Fruit fly (Drosophila melanogaster) whole organism, wandering third instar larva: ENCODE data around the gene CG4408.

Experiments
- CG32264 ChIP-seq: fragments of 200-800 bp; sonication (Bioruptor generic); optimal IDR thresholded peaks from 2 replicates; lab custom pipeline; 2016; ENCODE audit warnings: missing biosample characterization, missing genetic modification characterization
- Dfd ChIP-seq: fragments of >200 bp; optimal IDR thresholded peaks from 2 replicates; lab custom pipeline; 2017; ENCODE audit warnings: missing biosample characterization, missing genetic modification characterization
- Myc ChIP-seq: fragments of >200 bp; optimal IDR thresholded peaks from 2 replicates; lab custom pipeline; 2017
- sv ChIP-seq: fragments of 200-800 bp; sonication (Bioruptor generic); optimal IDR thresholded peaks from 3 replicates; lab custom pipeline; 2016; ENCODE audit warnings: missing biosample characterization, missing genetic modification characterization

DNA sequence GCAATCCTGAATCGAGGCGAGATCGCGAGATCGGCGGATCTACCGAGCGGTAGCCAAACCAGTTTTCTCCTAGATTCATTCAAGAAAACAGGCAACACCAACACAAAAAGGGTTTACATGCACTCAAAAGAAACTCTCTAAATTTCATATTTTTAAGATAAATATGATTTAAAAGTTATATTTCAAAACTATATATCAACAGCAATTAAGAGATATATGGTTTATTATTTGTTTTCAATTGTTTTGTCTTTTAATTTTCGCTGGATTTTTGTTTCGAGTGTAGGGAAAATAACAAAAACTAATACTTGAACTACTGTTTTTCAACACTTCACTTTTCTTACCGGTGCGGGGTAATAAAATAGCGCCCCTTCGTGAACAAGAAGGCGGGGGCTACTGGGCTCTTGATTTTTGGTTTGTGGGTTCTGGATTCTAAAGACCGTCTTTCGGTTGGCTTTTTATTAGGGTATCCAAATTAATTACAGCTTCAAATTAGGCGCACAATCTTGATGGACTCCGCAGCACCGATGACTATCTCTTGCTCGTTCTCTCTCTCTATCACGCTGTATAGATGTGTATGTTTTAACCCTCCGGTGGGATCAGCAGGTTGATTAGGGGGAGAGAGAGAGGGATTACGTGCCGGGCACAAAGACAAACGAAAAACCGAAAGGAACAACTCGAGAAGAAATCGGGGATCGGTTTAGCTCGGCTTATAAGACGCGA is 18.2 kb downstream of the CG4408 start:
- TF ChIP-seq sv (GFP tag; lab: Kevin White, UChicago) (no peak), CG32264 (no peak), Myc (lab: Kevin White, UChicago) (no peak), Dfd (no peak)
